Fruit fly (Drosophila melanogaster) whole organism, adult: Measurements from ENCODE around the gene trio.
A peak's percentile ranks its signal among the peaks of the same experiment; 100 is the strongest.

Source experiments
- CG11617 ChIP-seq: fragments of 200-800 bp; sonication (Bioruptor generic); optimal IDR thresholded peaks from 2 replicates; lab custom pipeline; 2017; ENCODE audit warnings: mild to moderate bottlenecking, missing biosample characterization, missing genetic modification reagents, missing genetic modification characterization
- CG12768 ChIP-seq: fragments of 200-800 bp; sonication (Bioruptor generic); optimal IDR thresholded peaks from 2 replicates; lab custom pipeline; 2017; ENCODE audit warnings: missing biosample characterization, missing genetic modification characterization, mild to moderate bottlenecking, moderate library complexity, missing genetic modification reagents
- CG14711 ChIP-seq: fragments of 200-800 bp; sonication (Bioruptor generic); optimal IDR thresholded peaks from 2 replicates; lab custom pipeline; 2018; ENCODE audit warnings: missing biosample characterization, mild to moderate bottlenecking, missing genetic modification characterization, moderate library complexity
- CG1620 ChIP-seq: fragments of 200-800 bp; sonication (Bioruptor generic); optimal IDR thresholded peaks from 2 replicates; lab custom pipeline; 2016; ENCODE audit warnings: missing biosample characterization, missing genetic modification characterization
- CG33017 ChIP-seq: fragments of 200-800 bp; sonication (Bioruptor generic); optimal IDR thresholded peaks from 2 replicates; lab custom pipeline; 2018; ENCODE audit warnings: missing biosample characterization, mild to moderate bottlenecking, missing genetic modification characterization, moderate library complexity
- CG5204 ChIP-seq: fragments of 200-800 bp; sonication (Bioruptor generic); optimal IDR thresholded peaks from 2 replicates; lab custom pipeline; 2016; ENCODE audit warnings: missing biosample characterization, missing genetic modification characterization
- CG7045 ChIP-seq: fragments of 200-800 bp; sonication (Bioruptor generic); optimal IDR thresholded peaks from 2 replicates; lab custom pipeline; 2017; ENCODE audit warnings: missing biosample characterization, mild to moderate bottlenecking, missing genetic modification characterization
- CG7101 ChIP-seq: fragments of 200-800 bp; sonication (Bioruptor generic); optimal IDR thresholded peaks from 2 replicates; lab custom pipeline; 2018; ENCODE audit warnings: missing biosample characterization, mild to moderate bottlenecking, missing genetic modification characterization, moderate library complexity
- Clk ChIP-seq: fragments of 200-800 bp; sonication (Bioruptor generic); optimal IDR thresholded peaks from 2 replicates; lab custom pipeline; 2017; ENCODE audit warnings: missing biosample characterization, missing genetic modification characterization
- Crg-1 ChIP-seq: fragments of 200-800 bp; sonication (Bioruptor generic); optimal IDR thresholded peaks from 2 replicates; lab custom pipeline; 2016; ENCODE audit warnings: missing biosample characterization, missing genetic modification characterization
- Hr96 ChIP-seq: fragments of 200-800 bp; sonication (Bioruptor generic); optimal IDR thresholded peaks from 2 replicates; lab custom pipeline; 2016; ENCODE audit warnings: missing biosample characterization, missing genetic modification characterization
- Mnt ChIP-seq: fragments of 200-800 bp; sonication (Bioruptor generic); optimal IDR thresholded peaks from 2 replicates; lab custom pipeline; 2016; ENCODE audit warnings: missing biosample characterization, mild to moderate bottlenecking, missing genetic modification characterization
- bab1 ChIP-seq: fragments of 200-800 bp; sonication (Bioruptor generic); optimal IDR thresholded peaks from 3 replicates; lab custom pipeline; 2019; ENCODE audit warnings: missing biosample characterization, mild to moderate bottlenecking, missing genetic modification characterization, moderate library complexity
- cic ChIP-seq: fragments of 200-800 bp; sonication (Bioruptor generic); optimal IDR thresholded peaks from 2 replicates; lab custom pipeline; 2017; ENCODE audit warnings: missing biosample characterization, mild to moderate bottlenecking, missing genetic modification characterization, moderate library complexity
- cnc ChIP-seq, 2 experiments: fragments of >200 bp; optimal IDR thresholded peaks; 2 replicates each; lab custom pipeline; 2017
- kay ChIP-seq: fragments of 200-800 bp; sonication (Bioruptor generic); peaks from one replicate; lab custom pipeline; 2016; ENCODE audit warnings: missing biosample characterization, missing genetic modification characterization, borderline replicate concordance
- ovo ChIP-seq: fragments of 200-800 bp; sonication (Bioruptor generic); optimal IDR thresholded peaks from 2 replicates; lab custom pipeline; 2016; ENCODE audit warnings: missing biosample characterization, missing genetic modification characterization
- pad ChIP-seq: fragments of 200-800 bp; sonication (Bioruptor generic); optimal IDR thresholded peaks from 3 replicates; lab custom pipeline; 2017; ENCODE audit warnings: missing biosample characterization, missing genetic modification characterization, mild to moderate bottlenecking, moderate library complexity, missing genetic modification reagents
- tj ChIP-seq: fragments of 200-800 bp; sonication (Bioruptor generic); optimal IDR thresholded peaks from 3 replicates; lab custom pipeline; 2017; ENCODE audit warnings: missing biosample characterization, mild to moderate bottlenecking, missing genetic modification characterization, moderate library complexity
- toe ChIP-seq: fragments of 200-800 bp; sonication (Bioruptor generic); optimal IDR thresholded peaks from 2 replicates; lab custom pipeline; 2016; ENCODE audit warnings: missing biosample characterization, missing genetic modification characterization

Gene trio

DNA sequence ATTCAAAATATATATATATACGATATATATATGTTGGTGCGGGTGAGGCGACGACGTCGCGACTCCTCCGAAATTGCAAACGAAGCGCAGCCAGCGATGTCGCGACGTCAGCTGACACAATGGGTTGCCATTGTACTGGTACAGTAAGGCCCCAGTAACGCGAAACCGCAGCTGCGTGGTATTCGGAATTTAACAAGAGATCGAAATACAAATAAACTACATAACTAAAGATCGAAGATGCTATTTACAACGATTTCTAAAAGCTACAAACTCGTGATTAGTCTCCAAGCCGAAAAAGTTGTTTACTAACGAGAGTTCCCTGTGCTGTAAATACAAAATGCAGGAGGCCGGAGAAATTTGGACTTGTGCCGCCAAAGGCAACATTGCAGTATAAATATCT lies 2.1 kb downstream of the trio start:
- TF ChIP-seq pad (GFP tag; lab: Kevin White, UChicago) (peak; percentile 46), CG33017 (tag; lab: Kevin White, UChicago) (peak; percentile 51), bab1 (GFP tag; lab: Kevin White, UChicago) (peak; percentile 93), CG12768 (GFP tag; lab: Kevin White, UChicago) (peak; percentile 66), Clk (no peak), ovo (GFP tag; lab: Kevin White, UChicago) (no peak), CG11617 (GFP tag; lab: Kevin White, UChicago) (peak; percentile 31), CG5204 (peak; percentile 51), CG7045 (GFP tag; lab: Kevin White, UChicago) (peak; percentile 49), toe (GFP tag; lab: Kevin White, UChicago) (no peak), Hr96 (GFP tag; lab: Kevin White, UChicago) (peak; percentile 49), Crg-1 (no peak), CG7101 (tag; lab: Kevin White, UChicago) (peak; percentile 64), cnc (optimal IDR thresholded peaks at IDR 0.05; lab: Kevin White, UChicago) (no peak), CG1620 (peak; percentile 32), Mnt (peak; percentile 3), kay (GFP tag; lab: Kevin White, UChicago) (no peak), tj (GFP tag; lab: Kevin White, UChicago) (peak; percentile 65), CG14711 (tag; lab: Kevin White, UChicago) (peak; percentile 73), cic (GFP tag; lab: Kevin White, UChicago) (no peak)

DNA sequence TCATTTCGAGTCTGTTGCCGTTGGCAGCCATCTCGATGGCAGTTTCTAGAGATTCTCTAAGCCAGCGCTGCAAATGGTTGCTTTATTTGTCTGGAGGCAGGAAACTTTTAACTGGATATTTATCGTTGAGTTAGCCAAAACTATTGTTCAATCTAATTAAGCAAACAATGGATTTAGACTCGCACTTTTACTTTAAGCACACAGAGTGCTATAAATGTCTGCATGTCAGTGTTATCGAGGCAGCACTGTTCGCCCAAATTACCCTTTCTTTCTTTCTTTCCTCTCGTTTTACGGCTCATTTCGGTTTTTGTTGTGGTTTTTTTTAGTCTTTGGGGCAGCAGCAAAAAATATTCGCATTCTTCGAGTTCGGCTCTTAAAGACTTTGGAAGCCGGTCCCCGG lies 3.0 kb downstream of the trio start:
- no peak for TF ChIP-seq tj (GFP tag; lab: Kevin White, UChicago)
- TF ChIP-seq CG14711 (tag; lab: Kevin White, UChicago) = no peak

DNA sequence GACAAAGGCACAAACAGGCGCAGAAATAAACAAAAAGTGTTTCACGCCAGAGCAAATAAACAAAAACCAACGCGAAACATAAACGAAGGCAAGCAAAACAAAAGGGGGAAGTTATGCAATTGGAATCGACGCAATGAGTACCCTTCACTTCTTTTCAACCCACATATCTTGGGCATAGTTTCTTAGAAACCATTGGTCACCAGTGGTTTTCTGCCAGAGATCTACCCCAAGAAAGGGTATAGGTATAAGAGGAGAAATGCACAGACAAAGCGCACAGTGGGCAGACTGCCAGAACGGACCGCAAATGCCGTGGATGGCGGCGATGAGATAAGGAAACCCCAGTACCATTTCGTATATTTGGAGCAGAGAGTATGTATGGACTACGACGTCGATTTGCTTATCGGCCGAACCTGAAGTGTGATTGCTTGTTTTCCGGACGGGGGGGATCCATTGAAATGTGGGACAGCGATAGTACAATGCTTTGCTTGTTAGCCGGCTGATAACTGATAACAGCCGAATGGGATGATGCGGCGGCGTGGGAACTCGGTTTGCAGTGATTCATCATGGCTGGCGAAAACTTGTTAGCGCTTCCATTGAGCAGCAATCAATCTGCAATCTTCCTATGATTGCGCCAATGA lies 3.6 kb downstream of the trio start:
- TF ChIP-seq CG11617 (GFP tag; lab: Kevin White, UChicago) = no peak
- no peak for TF ChIP-seq cnc (optimal IDR thresholded peaks at IDR 0.05; lab: Kevin White, UChicago)
- peak; percentile 70 for TF ChIP-seq cic (GFP tag; lab: Kevin White, UChicago)
- no peak for TF ChIP-seq Hr96 (GFP tag; lab: Kevin White, UChicago)
- TF ChIP-seq Clk = no peak
- no peak for TF ChIP-seq CG1620
- TF ChIP-seq CG12768 (GFP tag; lab: Kevin White, UChicago) = no peak
- peak; percentile 0 for TF ChIP-seq CG7045 (GFP tag; lab: Kevin White, UChicago)
- peak; percentile 8 for TF ChIP-seq Mnt
- TF ChIP-seq CG5204 = no peak
- no peak for TF ChIP-seq CG7101 (tag; lab: Kevin White, UChicago)
- no peak for TF ChIP-seq ovo (GFP tag; lab: Kevin White, UChicago)
- TF ChIP-seq bab1 (GFP tag; lab: Kevin White, UChicago) = no peak
- TF ChIP-seq pad (GFP tag; lab: Kevin White, UChicago) = peak; percentile 1
- TF ChIP-seq tj (GFP tag; lab: Kevin White, UChicago) = no peak
- no peak for TF ChIP-seq CG14711 (tag; lab: Kevin White, UChicago)
- TF ChIP-seq toe (GFP tag; lab: Kevin White, UChicago) = no peak
- TF ChIP-seq Crg-1 = no peak
- no peak for TF ChIP-seq kay (GFP tag; lab: Kevin White, UChicago)
- TF ChIP-seq CG33017 (tag; lab: Kevin White, UChicago) = no peak

DNA sequence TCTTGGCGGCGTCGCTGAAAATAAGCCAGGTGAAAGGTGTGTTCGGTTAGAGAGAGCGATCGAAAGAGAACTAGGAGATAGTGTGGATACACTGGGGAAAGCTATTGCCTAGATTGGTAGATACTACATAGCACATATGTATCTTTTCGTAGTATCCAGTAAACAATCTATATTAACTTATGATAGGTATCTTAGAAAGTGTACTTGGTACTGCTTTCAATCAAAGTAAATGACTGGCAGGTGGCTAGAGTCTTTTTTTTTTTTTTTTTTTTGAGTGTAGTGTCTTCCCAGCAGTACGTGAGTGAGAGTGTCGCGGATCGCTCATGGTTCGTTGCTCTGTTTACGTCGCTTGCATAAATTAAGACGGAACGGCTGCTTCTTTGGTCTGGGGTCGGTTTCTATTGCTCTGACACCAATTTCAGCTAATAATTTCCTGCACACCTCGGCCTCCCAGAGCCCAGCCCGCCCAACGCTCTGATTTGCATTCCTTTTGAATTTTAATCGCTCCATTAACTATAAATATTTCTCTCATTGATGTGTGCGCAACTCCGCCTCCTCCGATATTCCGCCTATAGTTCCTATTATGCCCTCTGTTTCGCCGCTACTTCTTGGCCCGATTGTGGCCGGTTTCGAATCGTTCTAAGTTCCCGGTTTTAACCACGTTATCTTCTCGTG lies 4.9 kb downstream of the trio start:
- TF ChIP-seq CG14711 (tag; lab: Kevin White, UChicago) (peak; percentile 17), Mnt (no peak), CG7101 (tag; lab: Kevin White, UChicago) (peak; percentile 18)

DNA sequence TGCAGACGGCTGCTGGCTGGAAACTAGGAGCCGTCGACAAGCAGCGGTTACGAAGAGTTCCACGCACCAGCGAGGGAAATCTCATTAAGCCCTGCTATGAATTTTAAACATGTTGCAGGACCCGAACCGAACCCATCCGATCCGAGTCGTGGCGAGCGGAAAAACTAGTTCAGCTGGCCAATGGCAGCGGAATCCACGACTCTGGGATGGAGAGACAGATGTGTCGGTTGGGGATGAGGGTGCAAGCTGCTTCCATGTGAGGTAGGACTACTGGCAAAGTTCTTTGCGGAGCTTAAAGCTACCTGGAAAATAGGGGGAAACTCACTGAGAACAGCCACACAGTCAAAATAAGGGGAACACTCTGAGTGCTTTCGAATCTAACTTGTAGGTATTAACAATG lies 10.9 kb downstream of the trio start:
- TF ChIP-seq CG12768 (GFP tag; lab: Kevin White, UChicago) = no peak
- TF ChIP-seq cic (GFP tag; lab: Kevin White, UChicago) = no peak
- no peak for TF ChIP-seq toe (GFP tag; lab: Kevin White, UChicago)
- no peak for TF ChIP-seq CG14711 (tag; lab: Kevin White, UChicago)
- no peak for TF ChIP-seq CG1620
- no peak for TF ChIP-seq CG7045 (GFP tag; lab: Kevin White, UChicago)
- TF ChIP-seq ovo (GFP tag; lab: Kevin White, UChicago) = no peak
- TF ChIP-seq CG11617 (GFP tag; lab: Kevin White, UChicago) = no peak
- no peak for TF ChIP-seq bab1 (GFP tag; lab: Kevin White, UChicago)
- no peak for TF ChIP-seq Crg-1
- TF ChIP-seq CG33017 (tag; lab: Kevin White, UChicago) = no peak
- no peak for TF ChIP-seq pad (GFP tag; lab: Kevin White, UChicago)
- no peak for TF ChIP-seq cnc (optimal IDR thresholded peaks at IDR 0.05; lab: Kevin White, UChicago)
- no peak for TF ChIP-seq CG7101 (tag; lab: Kevin White, UChicago)
- no peak for TF ChIP-seq kay (GFP tag; lab: Kevin White, UChicago)
- TF ChIP-seq Clk = no peak
- no peak for TF ChIP-seq Mnt

DNA sequence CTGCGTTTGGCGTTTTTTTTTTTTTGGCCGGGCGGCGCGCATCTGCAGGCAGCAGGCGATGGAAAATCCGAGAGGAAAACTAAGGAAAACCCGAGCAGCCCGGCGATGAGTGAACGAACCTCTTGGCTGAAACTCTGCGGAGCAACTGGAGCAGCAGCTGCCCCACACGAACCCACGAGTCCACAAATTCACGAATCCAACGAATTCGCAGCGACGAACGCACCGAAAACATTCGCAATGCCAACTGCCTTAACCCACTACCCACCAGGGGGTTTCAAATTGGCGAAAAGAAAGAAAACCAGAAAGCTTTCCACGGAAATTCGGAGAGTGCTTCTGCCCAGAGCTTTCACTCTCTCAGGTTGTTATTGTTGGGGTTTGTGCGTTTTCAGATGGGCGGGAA lies 11.9 kb downstream of the trio start:
- TF ChIP-seq kay (GFP tag; lab: Kevin White, UChicago) (no peak), CG14711 (tag; lab: Kevin White, UChicago) (no peak), CG5204 (no peak), CG12768 (GFP tag; lab: Kevin White, UChicago) (peak; percentile 18), CG33017 (tag; lab: Kevin White, UChicago) (no peak), bab1 (GFP tag; lab: Kevin White, UChicago) (peak; percentile 7)
